Worm (Caenorhabditis elegans) whole organism, L1 larva: ENCODE data around the gene fmi-1.

Experiments used
- blmp-1 ChIP-seq: fragments of 150-350 bp; optimal IDR thresholded peaks from 2 replicates; lab custom pipeline; 2014; ENCODE audit warnings: missing biosample characterization, missing genetic modification characterization
- fos-1 ChIP-seq: fragments of 150-350 bp; optimal IDR thresholded peaks from 2 replicates; lab custom pipeline; 2014; ENCODE audit warnings: missing biosample characterization, missing genetic modification characterization

DNA sequence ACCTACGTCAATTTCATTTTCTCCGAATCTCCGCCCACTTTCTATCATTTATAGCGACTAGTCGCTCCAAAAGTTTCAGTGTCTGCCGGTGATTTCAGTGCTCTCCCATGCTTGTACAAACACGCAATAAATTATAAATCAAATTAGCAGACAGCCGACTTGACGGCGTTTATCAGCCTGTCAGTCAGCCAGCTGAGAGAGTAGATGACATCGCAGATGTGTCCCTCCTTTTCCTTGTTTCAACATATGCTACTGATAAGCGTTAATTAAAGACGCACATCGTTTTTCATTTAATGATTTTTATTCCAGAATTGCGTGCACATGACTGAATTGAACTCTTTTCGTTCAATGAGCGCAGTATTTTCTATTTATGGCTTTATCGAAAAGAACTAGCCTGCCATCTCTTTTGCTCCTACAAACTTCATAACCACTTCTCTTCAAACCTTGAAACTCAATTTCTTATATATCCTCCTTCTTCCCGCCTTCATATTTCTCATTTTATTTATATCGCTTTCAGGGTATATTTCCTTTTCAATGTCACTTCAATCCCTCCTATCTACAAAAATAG is 24.4 kb downstream of the fmi-1 start, which contains the start of gene lap-2:
- TF ChIP-seq fos-1 (tag; lab: Kevin White, UChicago), result no peak
- no peak for TF ChIP-seq blmp-1 (tag; lab: Kevin White, UChicago)
